Worm (Caenorhabditis elegans) whole organism, mixed stage, embryonic: ENCODE results near the gene dyc-1.

ENCODE experiments used
- ceh-39 ChIP-seq: fragments of 150-350 bp; optimal IDR thresholded peaks from 2 replicates; lab custom pipeline; 2014; ENCODE audit warnings: missing biosample characterization, missing genetic modification characterization
- ceh-43 ChIP-seq: fragments of 200-800 bp; sonication (Bioruptor generic); optimal IDR thresholded peaks from 2 replicates; lab custom pipeline; 2018; ENCODE audit warnings: mild to moderate bottlenecking, missing genetic modification characterization, moderate library complexity, missing compliant biosample characterization
- ces-1 ChIP-seq: fragments of 150-350 bp; optimal IDR thresholded peaks from 2 replicates; lab custom pipeline; 2014; ENCODE audit warnings: missing biosample characterization, missing genetic modification reagents, missing genetic modification characterization
- drap-1 ChIP-seq: fragments of 200-800 bp; sonication (Bioruptor generic); optimal IDR thresholded peaks from 3 replicates; lab custom pipeline; 2018; ENCODE audit warnings: mild to moderate bottlenecking, missing genetic modification characterization, missing compliant biosample characterization
- lin-13 ChIP-seq: fragments of 150-350 bp; optimal IDR thresholded peaks from 2 replicates; lab custom pipeline; 2014; ENCODE audit warnings: missing biosample characterization, missing genetic modification characterization
- lsy-2 ChIP-seq: fragments of 150-350 bp; optimal IDR thresholded peaks from 2 replicates; lab custom pipeline; 2014; ENCODE audit warnings: missing biosample characterization, missing genetic modification characterization
- mep-1 ChIP-seq: fragments of 150-350 bp; optimal IDR thresholded peaks from 2 replicates; lab custom pipeline; 2017; ENCODE audit warnings: missing biosample characterization, missing genetic modification reagents, missing genetic modification characterization, inconsistent platforms
- nhr-12 ChIP-seq: fragments of 150-350 bp; optimal IDR thresholded peaks from 2 replicates; lab custom pipeline; 2014; ENCODE audit warnings: missing biosample characterization, missing genetic modification characterization
- nhr-237 ChIP-seq: fragments of 150-350 bp; optimal IDR thresholded peaks from 2 replicates; lab custom pipeline; 2014; ENCODE audit warnings: missing biosample characterization, missing genetic modification characterization
- nhr-28 ChIP-seq: fragments of 150-350 bp; optimal IDR thresholded peaks from 2 replicates; lab custom pipeline; 2014; ENCODE audit warnings: missing biosample characterization, missing genetic modification characterization
- sem-2 ChIP-seq: fragments of 200-800 bp; sonication (Bioruptor generic); optimal IDR thresholded peaks from 2 replicates; lab custom pipeline; 2018; ENCODE audit warnings: mild to moderate bottlenecking, missing genetic modification characterization, missing compliant biosample characterization
- sptf-1 ChIP-seq: sonication (generic microtip); optimal IDR thresholded peaks from 2 replicates; lab custom pipeline; 2017; ENCODE audit warnings: mild to moderate bottlenecking, missing genetic modification characterization, moderate library complexity, missing compliant biosample characterization
- unc-39 ChIP-seq: fragments of 150-350 bp; optimal IDR thresholded peaks from 2 replicates; lab custom pipeline; 2014; ENCODE audit warnings: missing biosample characterization, missing genetic modification characterization

ce11 chrX:14001494-14001974 is 47.8 kb upstream of the dyc-1 start, which contains the start of gene cytb-5.1:
- TF ChIP-seq ces-1 (GFP tag; lab: Kevin White, UChicago), result no peak
- TF ChIP-seq mep-1, result peak; percentile 16
- no peak for TF ChIP-seq nhr-28 (tag; lab: Kevin White, UChicago)
- TF ChIP-seq nhr-237 (tag; lab: Kevin White, UChicago), result no peak
- no peak for TF ChIP-seq sptf-1 (tag; lab: Kevin White, UChicago)
- TF ChIP-seq unc-39 (tag; lab: Kevin White, UChicago), result no peak
- no peak for TF ChIP-seq sem-2 (GFP tag; lab: Kevin White, UChicago)
- TF ChIP-seq lin-13, result no peak
- no peak for TF ChIP-seq nhr-12 (tag; lab: Kevin White, UChicago)
- no peak for TF ChIP-seq lsy-2 (tag; lab: Kevin White, UChicago)
- no peak for TF ChIP-seq drap-1 (GFP tag; lab: Kevin White, UChicago)
- TF ChIP-seq ceh-43 (GFP tag; lab: Kevin White, UChicago), result no peak
- no peak for TF ChIP-seq ceh-39 (tag; lab: Kevin White, UChicago)
